Worm (Caenorhabditis elegans) whole organism, midembryonic: ENCODE results near the gene ZC262.7.

Source experiments
- T22C8.4 ChIP-seq: fragments of 200-800 bp; sonication (Bioruptor generic); IDR thresholded peaks from 2 replicates; pipeline ENCODE4 v1.3.6; 2022; ENCODE audit warnings: missing genetic modification characterization, missing compliant biosample characterization
- flt-1 ChIP-seq: fragments of 200-800 bp; sonication (Bioruptor generic); IDR thresholded peaks from 2 replicates; pipeline ENCODE4 v1.3.6; 2022; ENCODE audit warnings: missing genetic modification characterization, missing compliant biosample characterization
- med-1 ChIP-seq: sonication (generic microtip); optimal IDR thresholded peaks from 2 replicates; lab custom pipeline; 2017; ENCODE audit warnings: missing genetic modification characterization, mild to moderate bottlenecking, missing compliant biosample characterization, antibody characterized with exemption, missing genetic modification reagents; ENCODE audit not compliant: insufficient read depth
- ztf-23 ChIP-seq: fragments of 200-800 bp; sonication (Bioruptor generic); IDR thresholded peaks from 2 replicates; pipeline ENCODE4 v1.3.6; 2022; ENCODE audit warnings: missing genetic modification reagents, missing genetic modification characterization, missing compliant biosample characterization
- ztf-29 ChIP-seq: fragments of 200-800 bp; sonication (Bioruptor generic); IDR thresholded peaks from 2 replicates; pipeline ENCODE4 v1.3.6; 2022; ENCODE audit warnings: missing genetic modification reagents, missing genetic modification characterization, missing compliant biosample characterization

DNA sequence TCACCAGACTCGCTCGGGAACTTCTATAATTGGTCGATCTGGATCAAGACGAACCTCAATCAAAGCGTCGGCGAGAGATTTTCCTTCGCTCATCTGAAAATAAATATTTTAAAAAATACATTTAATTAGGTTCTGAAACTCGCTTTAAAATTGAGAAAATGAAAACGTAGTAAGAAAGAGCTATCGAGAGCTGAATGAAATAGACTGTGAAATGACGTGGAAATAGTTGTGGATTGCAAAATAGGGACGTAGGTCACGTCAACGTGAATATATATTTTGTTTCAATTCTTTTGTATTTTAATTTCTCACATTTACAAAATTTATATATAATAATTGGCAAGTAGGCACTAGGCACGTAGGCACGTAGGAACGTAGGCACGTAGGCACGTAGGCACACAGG lies 9.7 kb downstream of the ZC262.7 start, which contains the start of gene ZC262.4:
- TF ChIP-seq med-1 (GFP tag; lab: Kevin White, UChicago) (no peak), ztf-23 (GFP tag; lab: Robert Waterston, UW) (no peak), flt-1 (GFP tag; lab: Robert Waterston, UW) (no peak), ztf-29 (GFP tag; lab: Robert Waterston, UW) (no peak), T22C8.4 (GFP tag; lab: Robert Waterston, UW) (no peak)
